Fruit fly (Drosophila melanogaster) whole organism, embryonic: ENCODE measurements around the gene CG11790.

Source experiments
- Asciz ChIP-seq: fragments of 200-800 bp; sonication (Bioruptor generic); optimal IDR thresholded peaks from 2 replicates; lab custom pipeline; 2017; ENCODE audit warnings: missing biosample characterization, mild to moderate bottlenecking, missing genetic modification characterization, missing genetic modification reagents
- BEAF-32 ChIP-seq: fragments of 200-800 bp; sonication (Bioruptor generic); optimal IDR thresholded peaks from 3 replicates; lab custom pipeline; 2017; ENCODE audit warnings: missing biosample characterization, missing genetic modification characterization, mild to moderate bottlenecking, moderate library complexity, missing genetic modification reagents
- CG10321 ChIP-seq: fragments of 200-800 bp; sonication (Bioruptor generic); IDR thresholded peaks from 2 replicates; pipeline ENCODE4 v1.3.6; 2022; ENCODE audit warnings: missing biosample characterization, missing genetic modification characterization
- CG10565 ChIP-seq: fragments of 200-800 bp; sonication (Bioruptor generic); optimal IDR thresholded peaks from 3 replicates; lab custom pipeline; 2016; ENCODE audit warnings: missing biosample characterization, mild to moderate bottlenecking, missing genetic modification characterization
- CG10959 ChIP-seq: fragments of 200-800 bp; sonication (Bioruptor generic); IDR thresholded peaks from 2 replicates; pipeline ENCODE4 v1.3.6; 2022; ENCODE audit warnings: missing biosample characterization, missing genetic modification characterization
- CG11085 ChIP-seq: fragments of 200-800 bp; sonication (Bioruptor generic); IDR thresholded peaks from 2 replicates; pipeline ENCODE4 v1.3.6; 2022; ENCODE audit warnings: missing biosample characterization, missing genetic modification characterization
- CG13894 ChIP-seq: fragments of 200-800 bp; sonication (Bioruptor generic); optimal IDR thresholded peaks from 3 replicates; lab custom pipeline; 2018; ENCODE audit warnings: missing biosample characterization, mild to moderate bottlenecking, missing genetic modification characterization, moderate library complexity
- CG14441 ChIP-seq: fragments of 200-800 bp; sonication (Bioruptor generic); IDR thresholded peaks from 2 replicates; pipeline ENCODE4 v1.3.6; 2022; ENCODE audit warnings: missing biosample characterization, missing genetic modification characterization
- CG14710 ChIP-seq: fragments of 200-800 bp; sonication (Bioruptor generic); optimal IDR thresholded peaks from 3 replicates; lab custom pipeline; 2019; ENCODE audit warnings: missing biosample characterization, mild to moderate bottlenecking, missing genetic modification characterization, moderate library complexity
- CG14965 ChIP-seq: fragments of 200-800 bp; sonication (Bioruptor generic); optimal IDR thresholded peaks from 2 replicates; lab custom pipeline; 2016; ENCODE audit warnings: missing biosample characterization, missing genetic modification characterization, borderline replicate concordance
- CG15073 ChIP-seq: fragments of 200-800 bp; sonication (Bioruptor generic); optimal IDR thresholded peaks from 2 replicates; lab custom pipeline; 2016; ENCODE audit warnings: missing biosample characterization, missing genetic modification characterization
- CG15514 ChIP-seq: fragments of 200-800 bp; sonication (Bioruptor generic); optimal IDR thresholded peaks from 3 replicates; lab custom pipeline; 2017; ENCODE audit warnings: missing biosample characterization, missing genetic modification characterization, mild to moderate bottlenecking, moderate library complexity, missing genetic modification reagents
- CG16815 ChIP-seq: fragments of 200-800 bp; sonication (Bioruptor generic); optimal IDR thresholded peaks from 3 replicates; lab custom pipeline; 2017; ENCODE audit warnings: missing biosample characterization, mild to moderate bottlenecking, missing genetic modification characterization
- CG18764 ChIP-seq: fragments of 200-800 bp; sonication (Bioruptor generic); optimal IDR thresholded peaks from 3 replicates; lab custom pipeline; 2016; ENCODE audit warnings: missing biosample characterization, missing genetic modification characterization
- CG32767 ChIP-seq: fragments of 200-800 bp; sonication (Bioruptor generic); IDR thresholded peaks from 2 replicates; pipeline ENCODE4 v1.3.6; 2022; ENCODE audit warnings: missing biosample characterization, missing genetic modification characterization
- CG33213 ChIP-seq: fragments of 200-800 bp; sonication (Bioruptor generic); optimal IDR thresholded peaks from 3 replicates; lab custom pipeline; 2016; ENCODE audit warnings: missing biosample characterization, missing genetic modification characterization
- CG4617 ChIP-seq: fragments of 200-800 bp; sonication (Bioruptor generic); optimal IDR thresholded peaks from 3 replicates; lab custom pipeline; 2016; ENCODE audit warnings: missing biosample characterization, missing genetic modification characterization, borderline replicate concordance
- CG4730 ChIP-seq: fragments of 200-800 bp; sonication (Bioruptor generic); IDR thresholded peaks from 2 replicates; pipeline ENCODE4 v1.3.6; 2022; ENCODE audit warnings: missing biosample characterization, missing genetic modification characterization
- CG7271 ChIP-seq: fragments of 200-800 bp; sonication (Bioruptor generic); optimal IDR thresholded peaks from 2 replicates; lab custom pipeline; 2018; ENCODE audit warnings: missing biosample characterization, mild to moderate bottlenecking, missing genetic modification characterization, moderate library complexity
- CG8281 ChIP-seq: fragments of 200-800 bp; sonication (Bioruptor generic); optimal IDR thresholded peaks from 2 replicates; lab custom pipeline; 2018; ENCODE audit warnings: missing biosample characterization, mild to moderate bottlenecking, missing genetic modification characterization, moderate library complexity
- CG8359 ChIP-seq: fragments of 200-800 bp; sonication (Bioruptor generic); optimal IDR thresholded peaks from 2 replicates; lab custom pipeline; 2017; ENCODE audit warnings: missing biosample characterization, mild to moderate bottlenecking, missing genetic modification characterization, borderline replicate concordance
- CG8924 ChIP-seq: fragments of 200-800 bp; optimal IDR thresholded peaks from 3 replicates; lab custom pipeline; 2019; ENCODE audit warnings: missing biosample characterization, mild to moderate bottlenecking, missing genetic modification characterization, moderate library complexity
- D19A ChIP-seq: fragments of 200-800 bp; optimal IDR thresholded peaks from 3 replicates; lab custom pipeline; 2019; ENCODE audit warnings: missing biosample characterization, mild to moderate bottlenecking, missing genetic modification characterization, moderate library complexity
- Dad ChIP-seq: fragments of 200-800 bp; sonication (Bioruptor generic); optimal IDR thresholded peaks from 3 replicates; lab custom pipeline; 2016; ENCODE audit warnings: missing biosample characterization, missing genetic modification characterization
- Deaf1 ChIP-seq: fragments of 200-800 bp; optimal IDR thresholded peaks from 3 replicates; lab custom pipeline; 2019; ENCODE audit warnings: missing biosample characterization, mild to moderate bottlenecking, missing genetic modification characterization, moderate library complexity
- Dp ChIP-seq: fragments of 200-800 bp; sonication (Bioruptor generic); optimal IDR thresholded peaks from 2 replicates; lab custom pipeline; 2018; ENCODE audit warnings: missing biosample characterization, mild to moderate bottlenecking, missing genetic modification characterization, moderate library complexity
- Drgx ChIP-seq: fragments of 200-800 bp; sonication (Bioruptor generic); IDR thresholded peaks from 2 replicates; pipeline ENCODE4 v1.3.6; 2022; ENCODE audit warnings: missing biosample characterization, missing genetic modification characterization
- Ets65A ChIP-seq: fragments of 200-800 bp; sonication (Bioruptor generic); peaks from one replicate; lab custom pipeline; 2016; ENCODE audit warnings: missing biosample characterization, missing genetic modification characterization
- Hr39 ChIP-seq: fragments of >200 bp; optimal IDR thresholded peaks from 2 replicates; lab custom pipeline; 2017
- MTF-1 ChIP-seq: fragments of 200-800 bp; sonication (Bioruptor generic); optimal IDR thresholded peaks from 2 replicates; lab custom pipeline; 2018; ENCODE audit warnings: missing biosample characterization, mild to moderate bottlenecking, missing genetic modification characterization, borderline replicate concordance
- NC2α ChIP-seq: fragments of 200-800 bp; sonication (Bioruptor generic); optimal IDR thresholded peaks from 2 replicates; lab custom pipeline; 2016; ENCODE audit warnings: missing biosample characterization, missing genetic modification characterization
- NC2β ChIP-seq: fragments of 200-800 bp; sonication (Bioruptor generic); optimal IDR thresholded peaks from 2 replicates; lab custom pipeline; 2016; ENCODE audit warnings: missing biosample characterization, missing genetic modification characterization
- NK7.1 ChIP-seq: fragments of 200-800 bp; sonication (Bioruptor generic); optimal IDR thresholded peaks from 3 replicates; lab custom pipeline; 2016; ENCODE audit warnings: missing biosample characterization, missing genetic modification characterization
- Sin3A ChIP-seq: fragments of >200 bp; optimal IDR thresholded peaks from 2 replicates; lab custom pipeline; 2018
- Vsx1 ChIP-seq: fragments of 200-800 bp; sonication (Bioruptor generic); optimal IDR thresholded peaks from 2 replicates; lab custom pipeline; 2017; ENCODE audit warnings: missing biosample characterization, mild to moderate bottlenecking, missing genetic modification characterization, missing genetic modification reagents
- Xrp1 ChIP-seq: fragments of 200-800 bp; sonication (Bioruptor generic); IDR thresholded peaks from 2 replicates; pipeline ENCODE4 v1.3.6; 2022; ENCODE audit warnings: missing biosample characterization, missing genetic modification characterization
- amos ChIP-seq: fragments of 200-800 bp; sonication (Bioruptor generic); IDR thresholded peaks from 2 replicates; pipeline ENCODE4 v1.3.6; 2022; ENCODE audit warnings: missing biosample characterization, missing genetic modification characterization; ENCODE audit not compliant: partially characterized antibody
- az2 ChIP-seq: fragments of 200-800 bp; sonication (Bioruptor generic); optimal IDR thresholded peaks from 3 replicates; lab custom pipeline; 2016; ENCODE audit warnings: missing biosample characterization, missing genetic modification characterization
- cas ChIP-seq: fragments of 200-800 bp; sonication (Bioruptor generic); IDR thresholded peaks from 2 replicates; pipeline ENCODE4 v1.3.6; 2022; ENCODE audit warnings: missing biosample characterization, missing genetic modification characterization
- chn ChIP-seq: fragments of 200-800 bp; sonication (Bioruptor generic); optimal IDR thresholded peaks from 2 replicates; lab custom pipeline; 2016; ENCODE audit warnings: missing biosample characterization, missing genetic modification characterization
- gem ChIP-seq: fragments of 200-800 bp; sonication (Bioruptor generic); optimal IDR thresholded peaks from 2 replicates; lab custom pipeline; 2019; ENCODE audit warnings: missing biosample characterization, mild to moderate bottlenecking, missing genetic modification characterization, moderate library complexity
- nerfin-2 ChIP-seq: fragments of 200-800 bp; sonication (Bioruptor generic); IDR thresholded peaks from 2 replicates; pipeline ENCODE4 v1.3.6; 2022; ENCODE audit warnings: missing biosample characterization, missing genetic modification characterization; ENCODE audit not compliant: partially characterized antibody
- onecut ChIP-seq: fragments of 200-800 bp; sonication (Bioruptor generic); IDR thresholded peaks from 2 replicates; pipeline ENCODE4 v1.3.6; 2022; ENCODE audit warnings: missing biosample characterization, missing genetic modification characterization
- phol ChIP-seq: fragments of 200-800 bp; sonication (Bioruptor generic); optimal IDR thresholded peaks from 3 replicates; lab custom pipeline; 2018; ENCODE audit warnings: missing biosample characterization, mild to moderate bottlenecking, missing genetic modification characterization, moderate library complexity
- prd ChIP-seq, 3 experiments: fragments of >200 bp in 2 of 3; fragments of 200-800 bp in 1 of 3; sonication (Bioruptor generic) in 1 of 3; optimal IDR thresholded peaks in 2 of 3; IDR thresholded peaks in 1 of 3; 2 replicates in 2 of 3; 3 replicates in 1 of 3; pipeline versions ENCODE4 v1.3.6 to Lab custom; 2017 to 2022; ENCODE audit warnings: missing biosample characterization in 1 of 3, missing genetic modification characterization in 1 of 3
- run ChIP-seq: fragments of 200-800 bp; sonication (Bioruptor generic); optimal IDR thresholded peaks from 3 replicates; lab custom pipeline; 2018; ENCODE audit warnings: missing biosample characterization, mild to moderate bottlenecking, missing genetic modification characterization
- sc ChIP-seq, 3 experiments: fragments of >200 bp in 2 of 3; fragments of 200-800 bp in 1 of 3; sonication (Bioruptor generic) in 1 of 3; optimal IDR thresholded peaks; 2 replicates in 2 of 3; 3 replicates in 1 of 3; lab custom pipeline; 2017; ENCODE audit warnings: mild to moderate bottlenecking in 1 of 3, missing biosample characterization in 1 of 3, missing genetic modification characterization in 1 of 3, missing genetic modification reagents in 1 of 3
- sd ChIP-seq: fragments of 200-800 bp; sonication (Bioruptor generic); optimal IDR thresholded peaks from 3 replicates; lab custom pipeline; 2018; ENCODE audit warnings: missing biosample characterization, mild to moderate bottlenecking, missing genetic modification characterization, moderate library complexity
- tup ChIP-seq: fragments of 200-800 bp; sonication (Bioruptor generic); optimal IDR thresholded peaks from 2 replicates; lab custom pipeline; 2016; ENCODE audit warnings: missing biosample characterization, mild to moderate bottlenecking, missing genetic modification characterization, moderate library complexity
- tx ChIP-seq: fragments of 200-800 bp; sonication (Bioruptor generic); optimal IDR thresholded peaks from 2 replicates; lab custom pipeline; 2016; ENCODE audit warnings: missing biosample characterization, missing genetic modification characterization
- zf30C ChIP-seq: fragments of 200-800 bp; sonication (Bioruptor generic); optimal IDR thresholded peaks from 3 replicates; lab custom pipeline; 2018; ENCODE audit warnings: missing biosample characterization, mild to moderate bottlenecking, missing genetic modification characterization

Gene CG11790

DNA sequence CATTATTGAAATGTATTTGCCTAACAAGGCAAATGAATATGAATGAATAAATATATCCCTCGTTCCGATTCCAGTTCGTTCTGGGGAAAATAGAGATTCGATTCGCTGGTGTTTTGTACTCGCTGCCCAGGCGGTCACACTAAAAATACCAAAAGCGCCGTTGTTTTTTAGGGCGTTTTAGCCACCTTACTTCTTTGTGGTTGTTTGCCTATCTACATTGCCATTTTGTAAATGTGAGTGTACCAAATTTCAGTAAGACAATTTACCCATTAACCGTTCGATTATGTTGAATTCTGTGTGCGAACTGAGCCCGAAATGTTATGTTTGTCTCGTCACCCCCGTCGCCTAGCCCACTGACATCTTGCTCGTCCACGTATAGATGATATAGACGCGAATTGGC, 50.0 kb downstream of the CG11790 start, which contains the start of the genes CG33095 and CG33096 (continued):
- TF ChIP-seq CG14965 (GFP tag; lab: Kevin White, UChicago) (no peak), Ets65A (peak; percentile 86), az2 (GFP tag; lab: Kevin White, UChicago) (no peak), CG10321 (no peak), CG15073 (GFP tag; lab: Kevin White, UChicago) (no peak), CG8924 (tag; lab: Kevin White, UChicago) (no peak), CG4730 (no peak), Sin3A (lab: Kevin White, UChicago) (peak; percentile 9), prd (optimal IDR thresholded peaks at IDR 0.05; lab: Kevin White, UChicago) (no peak), prd (GFP tag; IDR thresholded peaks at IDR 0.05; lab: Robert Waterston, UW) (no peak), NC2β (GFP tag; lab: Kevin White, UChicago) (peak; percentile 0), sc (optimal IDR thresholded peaks at IDR 0.05; lab: Kevin White, UChicago) (no peak), sc (GFP tag; optimal IDR thresholded peaks at IDR 0.05; lab: Kevin White, UChicago) (no peak), CG10959 (no peak), cas (GFP tag; lab: Robert Waterston, UW) (no peak), Asciz (GFP tag; lab: Kevin White, UChicago) (no peak), run (no peak), zf30C (GFP tag; lab: Kevin White, UChicago) (no peak), phol (no peak), Vsx1 (GFP tag; lab: Kevin White, UChicago) (no peak), CG33213 (GFP tag; lab: Kevin White, UChicago) (peak; percentile 76), gem (tag; lab: Kevin White, UChicago) (no peak), chn (GFP tag; lab: Kevin White, UChicago) (no peak), CG15514 (peak; percentile 98), CG10565 (GFP tag; lab: Kevin White, UChicago) (no peak), NK7.1 (GFP tag; lab: Kevin White, UChicago) (no peak), amos (GFP tag; lab: Robert Waterston, UW) (no peak), CG7271 (tag; lab: Kevin White, UChicago) (no peak), MTF-1 (no peak), BEAF-32 (GFP tag; lab: Kevin White, UChicago) (peak; percentile 31), D19A (peak; percentile 47), Drgx (GFP tag; lab: Robert Waterston, UW) (no peak), nerfin-2 (GFP tag; lab: Robert Waterston, UW) (no peak), sd (tag; lab: Kevin White, UChicago) (no peak), onecut (GFP tag; lab: Robert Waterston, UW) (no peak), CG13894 (tag; lab: Kevin White, UChicago) (no peak), CG11085 (GFP tag; lab: Robert Waterston, UW) (no peak), CG4617 (GFP tag; lab: Kevin White, UChicago) (peak; percentile 84), Dad (GFP tag; lab: Kevin White, UChicago) (no peak), Xrp1 (GFP tag; lab: Robert Waterston, UW) (no peak), CG32767 (GFP tag; lab: Robert Waterston, UW) (no peak), CG14710 (no peak), Deaf1 (tag; lab: Kevin White, UChicago) (no peak), CG14441 (no peak), tx (GFP tag; lab: Kevin White, UChicago) (no peak), CG18764 (GFP tag; lab: Kevin White, UChicago) (no peak), Dp (GFP tag; lab: Kevin White, UChicago) (peak; percentile 27), CG8359 (GFP tag; lab: Kevin White, UChicago) (no peak), CG16815 (GFP tag; lab: Kevin White, UChicago) (no peak), Hr39 (lab: Kevin White, UChicago) (no peak), NC2α (GFP tag; lab: Kevin White, UChicago) (no peak), CG8281 (tag; lab: Kevin White, UChicago) (no peak), tup (GFP tag; lab: Kevin White, UChicago) (no peak)
